Worm (Caenorhabditis elegans): Measurements from ENCODE around the gene fubl-3.

The fubl-3 gene

ce11 chrX:17426712-17427111 lies 7.5 kb upstream of the fubl-3 start:
- TF ChIP-seq ztf-11 (tag; optimal IDR thresholded peaks at IDR 0.05) (no peak), ces-1 (GFP tag; optimal IDR thresholded peaks at IDR 0.05) (no peak), ham-2 (GFP tag; optimal IDR thresholded peaks at IDR 0.05) (no peak), nhr-28 (tag; optimal IDR thresholded peaks at IDR 0.05) (no peak), zip-8 (tag; optimal IDR thresholded peaks at IDR 0.05) (no peak), nhr-76 (tag; optimal IDR thresholded peaks at IDR 0.05) (no peak), nhr-237 (tag; optimal IDR thresholded peaks at IDR 0.05) (no peak), bed-3 (GFP tag; optimal IDR thresholded peaks at IDR 0.05) (no peak), ceh-39 (tag; optimal IDR thresholded peaks at IDR 0.05) (no peak), unc-120 (tag; optimal IDR thresholded peaks at IDR 0.05; ENCODE audit: poor library complexity, severe bottlenecking) (no peak), nhr-2 (tag; optimal IDR thresholded peaks at IDR 0.05) (no peak), ceh-83 (GFP tag; optimal IDR thresholded peaks at IDR 0.05) (no peak), unc-62 (GFP tag; optimal IDR thresholded peaks at IDR 0.05) (no peak), mls-2 (tag; optimal IDR thresholded peaks at IDR 0.05) (no peak)

DNA sequence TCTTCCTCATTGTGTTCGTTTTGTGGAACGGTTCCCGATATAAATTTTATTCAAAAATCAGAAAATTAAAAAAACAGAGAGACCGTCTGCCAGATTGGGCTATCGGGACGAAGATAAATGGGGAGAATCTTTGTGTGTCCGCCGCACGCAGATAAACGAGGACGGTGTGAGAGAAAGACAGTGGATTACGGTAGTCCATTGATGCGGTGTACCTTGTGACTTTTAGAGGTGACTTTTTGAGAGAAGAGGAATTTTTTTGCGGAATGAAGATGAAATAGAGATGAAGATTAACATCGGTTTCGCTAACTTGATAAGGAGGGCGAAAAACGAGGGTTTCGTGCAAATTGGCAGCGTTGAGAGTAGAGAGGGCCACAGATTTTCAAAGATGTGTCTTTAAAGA lies 6.5 kb upstream of the fubl-3 start:
- no peak for TF ChIP-seq nhr-2 (tag; optimal IDR thresholded peaks at IDR 0.05)
- no peak for TF ChIP-seq elt-1 (tag; optimal IDR thresholded peaks at IDR 0.05; ENCODE audit: borderline replicate concordance, insufficient read depth)
- no peak for TF ChIP-seq mls-2 (tag; optimal IDR thresholded peaks at IDR 0.05)
- TF ChIP-seq nhr-12 (tag; optimal IDR thresholded peaks at IDR 0.05) = no peak
- TF ChIP-seq tbx-8 (GFP tag; optimal IDR thresholded peaks at IDR 0.05) = no peak
- TF ChIP-seq elt-3 (tag; optimal IDR thresholded peaks at IDR 0.05) = no peak

DNA sequence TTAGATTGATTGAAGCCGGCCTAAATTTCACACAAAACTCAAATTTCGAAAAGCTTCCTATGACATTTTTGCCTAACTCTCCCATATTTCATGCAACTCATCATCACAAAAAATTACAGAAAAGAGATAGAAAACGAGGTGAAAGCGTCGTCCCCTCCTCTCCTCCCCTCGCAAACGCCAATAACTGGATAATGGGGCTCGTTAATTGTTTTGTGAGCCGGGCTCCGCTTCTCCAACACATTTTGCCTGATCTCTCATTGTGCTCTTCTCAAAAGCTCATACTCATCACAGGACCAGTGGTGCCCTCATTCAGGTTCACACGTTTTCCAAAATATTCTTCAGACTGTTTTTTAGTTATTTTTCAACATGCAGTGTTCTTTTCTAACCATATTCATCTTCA lies 5.4 kb upstream of the fubl-3 start, which contains the start of gene pbo-6:
TSS of gene pbo-6 (plus strand) at position 240 of the 400 bp plus-strand sequence.
- TF ChIP-seq ceh-83 (GFP tag; optimal IDR thresholded peaks at IDR 0.05) (no peak), bed-3 (GFP tag; optimal IDR thresholded peaks at IDR 0.05) (no peak), nhr-2 (tag; optimal IDR thresholded peaks at IDR 0.05) (no peak), mab-5 (tag; optimal IDR thresholded peaks at IDR 0.05) (no peak), tbx-8 (GFP tag; optimal IDR thresholded peaks at IDR 0.05) (no peak), blmp-1 (tag; optimal IDR thresholded peaks at IDR 0.05) (no peak), M03D4.4 (tag; optimal IDR thresholded peaks at IDR 0.05) (no peak), ceh-39 (tag; optimal IDR thresholded peaks at IDR 0.05) (no peak), lsy-2 (tag; optimal IDR thresholded peaks at IDR 0.05) (no peak), nhr-237 (tag; optimal IDR thresholded peaks at IDR 0.05) (no peak), drap-1 (GFP tag; optimal IDR thresholded peaks at IDR 0.05) (no peak), nhr-28 (tag; optimal IDR thresholded peaks at IDR 0.05) (no peak), zip-8 (tag; optimal IDR thresholded peaks at IDR 0.05) (no peak), snpc-4 (tag; optimal IDR thresholded peaks at IDR 0.05) (no peak), hlh-1 (tag; optimal IDR thresholded peaks at IDR 0.05) (no peak), nhr-76 (tag; optimal IDR thresholded peaks at IDR 0.05) (no peak)

- TF ChIP-seq nhr-2 (tag; optimal IDR thresholded peaks at IDR 0.05) = no peak
- no peak for TF ChIP-seq tbx-8 (GFP tag; optimal IDR thresholded peaks at IDR 0.05)
- TF ChIP-seq lin-32 (GFP tag; optimal IDR thresholded peaks at IDR 0.05) = no peak
- TF ChIP-seq nhr-28 (tag; optimal IDR thresholded peaks at IDR 0.05) = no peak
- TF ChIP-seq flh-1 (GFP tag; optimal IDR thresholded peaks at IDR 0.05) = no peak
- no peak for TF ChIP-seq drap-1 (GFP tag; optimal IDR thresholded peaks at IDR 0.05)
- no peak for TF ChIP-seq nhr-237 (tag; optimal IDR thresholded peaks at IDR 0.05)
- TF ChIP-seq pha-4 (tag; optimal IDR thresholded peaks at IDR 0.05) = no peak
- no peak for TF ChIP-seq nhr-12 (tag; optimal IDR thresholded peaks at IDR 0.05)
- TF ChIP-seq bed-3 (GFP tag; optimal IDR thresholded peaks at IDR 0.05) = no peak
- no peak for TF ChIP-seq ceh-43 (GFP tag; optimal IDR thresholded peaks at IDR 0.05)
Observed at ce11 chrX:17438386-17438785, 4.1 kb downstream of the fubl-3 start, which contains the start of gene C36E6.8. C36E6.8 (plus strand) TSS chrX:17438686.

- TF ChIP-seq ces-1 (GFP tag; optimal IDR thresholded peaks at IDR 0.05) (peak; percentile 57), mep-1 (tag; optimal IDR thresholded peaks at IDR 0.05) (peak; percentile 69), hlh-1 (tag; optimal IDR thresholded peaks at IDR 0.05) (peak; percentile 70), nhr-237 (tag; optimal IDR thresholded peaks at IDR 0.05) (no peak), lsy-2 (tag; optimal IDR thresholded peaks at IDR 0.05) (peak; percentile 58), blmp-1 (tag; optimal IDR thresholded peaks at IDR 0.05) (no peak), nhr-76 (tag; optimal IDR thresholded peaks at IDR 0.05) (no peak), sptf-1 (tag; optimal IDR thresholded peaks at IDR 0.05) (peak; percentile 59), unc-120 (tag; optimal IDR thresholded peaks at IDR 0.05; ENCODE audit: poor library complexity, severe bottlenecking) (peak; percentile 16), lin-13 (tag; optimal IDR thresholded peaks at IDR 0.05) (peak; percentile 57), pha-4 (tag; optimal IDR thresholded peaks at IDR 0.05) (peak; percentile 66), ceh-43 (GFP tag; optimal IDR thresholded peaks at IDR 0.05) (peak; percentile 14), drap-1 (GFP tag; optimal IDR thresholded peaks at IDR 0.05) (peak; percentile 1), mls-2 (tag; optimal IDR thresholded peaks at IDR 0.05) (peak; percentile 39), ham-2 (GFP tag; optimal IDR thresholded peaks at IDR 0.05) (peak; percentile 60)
Observed at ce11 chrX:17451410-17451809, 17.2 kb downstream of the fubl-3 start, which contains the start of gene C36E6.2. C36E6.2 (plus strand) TSS chrX:17451670.
